Worm (Caenorhabditis elegans): ENCODE data around the gene srx-90.

DNA sequence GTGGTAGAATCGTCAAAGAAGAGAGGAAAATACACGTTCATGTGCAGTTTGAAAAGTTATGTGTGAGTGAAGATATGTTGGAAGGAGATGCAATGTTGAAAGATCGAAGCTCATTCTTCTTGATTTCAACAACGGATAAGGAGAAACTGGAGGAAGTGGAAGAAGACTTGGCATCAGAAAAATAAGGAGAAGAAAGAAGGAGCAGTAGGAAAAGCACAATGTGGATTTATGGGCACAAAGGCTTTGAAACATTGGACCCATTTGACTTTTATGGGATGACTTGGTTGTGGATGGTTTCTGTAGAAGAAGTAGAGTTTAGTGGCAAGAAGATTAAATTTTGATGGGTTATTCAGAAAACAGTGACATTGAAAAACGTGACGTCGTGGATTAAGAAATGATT lies 39.2 kb downstream of the srx-90 start:
- TF ChIP-seq egl-27 (tag; optimal IDR thresholded peaks at IDR 0.05) (no peak), fos-1 (tag; optimal IDR thresholded peaks at IDR 0.05) (no peak), skn-1 (tag; optimal IDR thresholded peaks at IDR 0.05) (no peak), nhr-76 (tag; optimal IDR thresholded peaks at IDR 0.05) (no peak), hmg-11 (tag; optimal IDR thresholded peaks at IDR 0.05) (no peak), nhr-11 (tag; optimal IDR thresholded peaks at IDR 0.05) (no peak), ztf-11 (tag; optimal IDR thresholded peaks at IDR 0.05) (no peak)

All from whole organism, L3 larva.